Worm (Caenorhabditis elegans): Measurements from ENCODE around the gene C17H12.2.

The C17H12.2 gene

ce11 chrIV:6751213-6751612 is 39.1 kb downstream of the C17H12.2 start:
- no peak for TF ChIP-seq nhr-120 (GFP tag; IDR thresholded peaks at IDR 0.05)
- TF ChIP-seq aptf-2 (GFP tag; conservative IDR thresholded peaks at IDR 0.05): no peak
- TF ChIP-seq ztf-3 (GFP tag; optimal IDR thresholded peaks at IDR 0.05): no peak
- peak; percentile 27 for TF ChIP-seq K12H6.12 (tag; optimal IDR thresholded peaks at IDR 0.05)
- TF ChIP-seq lir-1 (GFP tag; conservative IDR thresholded peaks at IDR 0.05): no peak
- no peak for TF ChIP-seq cebp-1 (GFP tag; IDR thresholded peaks at IDR 0.05)
- peak; percentile 54 for TF ChIP-seq cebp-1 (tag; optimal IDR thresholded peaks at IDR 0.05)
- no peak for TF ChIP-seq pha-4 (tag; optimal IDR thresholded peaks at IDR 0.05)
- no peak for TF ChIP-seq pbrm-1 (GFP tag; IDR thresholded peaks at IDR 0.05)
- TF ChIP-seq xnd-1 (tag; optimal IDR thresholded peaks at IDR 0.05): no peak
- TF ChIP-seq hsf-1 (GFP tag; IDR thresholded peaks at IDR 0.05): peak; percentile 41; the same call in 1 of the 2 replicates
- peak; percentile 60 for TF ChIP-seq somi-1 (GFP tag; optimal IDR thresholded peaks at IDR 0.05)

DNA sequence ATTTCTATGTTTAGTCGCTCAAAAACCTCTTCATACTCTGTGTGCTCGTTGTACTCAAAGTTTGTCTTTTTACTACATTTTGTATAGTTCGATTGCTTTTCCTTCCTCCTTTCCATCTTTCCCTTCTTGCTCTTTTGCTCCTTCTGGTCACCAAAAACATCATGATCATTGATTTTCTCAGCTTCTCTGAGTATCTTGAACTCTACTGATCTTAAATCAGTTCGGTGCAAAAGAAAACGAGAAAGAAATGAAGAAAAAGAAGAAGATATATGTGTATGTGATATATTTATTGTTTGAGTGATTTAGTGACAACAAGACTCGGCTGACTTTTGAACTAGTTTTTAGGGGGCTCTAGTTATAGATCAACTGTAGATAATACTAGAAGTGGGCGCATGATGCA is 40.2 kb downstream of the C17H12.2 start:
- TF ChIP-seq lin-35 (GFP tag; optimal IDR thresholded peaks at IDR 0.05) (no peak), egl-18 (GFP tag; IDR thresholded peaks at IDR 0.05) (no peak), rec-8 (tag; optimal IDR thresholded peaks at IDR 0.05) (no peak), lag-1 (GFP tag; IDR thresholded peaks at IDR 0.05) (no peak), ztf-18 (tag; optimal IDR thresholded peaks at IDR 0.05) (no peak), K11D2.4 (GFP tag; IDR thresholded peaks at IDR 0.05) (no peak), nhr-179 (tag; optimal IDR thresholded peaks at IDR 0.05) (no peak), Y95B8A.8 (GFP tag; IDR thresholded peaks at IDR 0.05) (no peak), attf-6 (GFP tag; IDR thresholded peaks at IDR 0.05) (no peak), lin-26 (GFP tag; IDR thresholded peaks at IDR 0.05) (no peak), D2030.7 (GFP tag; IDR thresholded peaks at IDR 0.05) (no peak), cebp-2 (GFP tag; IDR thresholded peaks at IDR 0.05) (no peak), sdz-38 (tag; optimal IDR thresholded peaks at IDR 0.05) (no peak), F57C9.4 (tag; optimal IDR thresholded peaks at IDR 0.05) (no peak), chd-7 (tag; optimal IDR thresholded peaks at IDR 0.05) (no peak)

DNA sequence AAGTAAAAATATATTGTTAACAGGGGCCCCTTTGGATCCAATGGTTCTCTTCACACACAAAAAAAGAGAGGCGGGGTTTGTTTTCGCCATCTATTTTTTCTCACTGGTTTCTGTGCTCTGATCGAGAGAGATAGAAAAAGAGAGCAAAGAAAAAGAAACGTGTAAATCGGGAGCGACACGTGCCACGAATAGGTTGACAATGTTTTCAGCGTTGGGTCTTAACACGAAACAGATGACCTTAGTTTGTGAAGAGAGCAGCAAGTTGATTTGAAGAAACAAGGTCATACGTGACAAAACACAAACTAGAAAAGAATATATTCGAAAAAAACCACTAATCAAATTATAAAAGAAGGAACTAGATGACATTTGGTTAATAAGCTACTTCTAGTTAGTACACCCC is 41.8 kb downstream of the C17H12.2 start, which contains the start of gene lin-45:
Gene lin-45, minus strand, starts transcription at position 82 of the 400 bp plus-strand sequence.
- no peak for TF ChIP-seq F49E8.2 (tag; optimal IDR thresholded peaks at IDR 0.05; ENCODE audit: insufficient read depth)
- no peak for TF ChIP-seq mcd-1 (GFP tag; IDR thresholded peaks at IDR 0.05)
- TF ChIP-seq F37B4.10 (GFP tag; IDR thresholded peaks at IDR 0.05): no peak
- TF ChIP-seq let-607 (tag; optimal IDR thresholded peaks at IDR 0.05): no peak
- TF ChIP-seq F23B12.7 (tag; optimal IDR thresholded peaks at IDR 0.05; ENCODE audit: insufficient read depth): no peak
- TF ChIP-seq repo-1 (tag; optimal IDR thresholded peaks at IDR 0.05): no peak
- TF ChIP-seq F52B5.7 (tag; optimal IDR thresholded peaks at IDR 0.05): no peak
- TF ChIP-seq lsy-27 (tag; optimal IDR thresholded peaks at IDR 0.05; ENCODE audit: borderline replicate concordance, insufficient read depth): no peak
- no peak for TF ChIP-seq unc-130 (GFP tag; optimal IDR thresholded peaks at IDR 0.05)

DNA sequence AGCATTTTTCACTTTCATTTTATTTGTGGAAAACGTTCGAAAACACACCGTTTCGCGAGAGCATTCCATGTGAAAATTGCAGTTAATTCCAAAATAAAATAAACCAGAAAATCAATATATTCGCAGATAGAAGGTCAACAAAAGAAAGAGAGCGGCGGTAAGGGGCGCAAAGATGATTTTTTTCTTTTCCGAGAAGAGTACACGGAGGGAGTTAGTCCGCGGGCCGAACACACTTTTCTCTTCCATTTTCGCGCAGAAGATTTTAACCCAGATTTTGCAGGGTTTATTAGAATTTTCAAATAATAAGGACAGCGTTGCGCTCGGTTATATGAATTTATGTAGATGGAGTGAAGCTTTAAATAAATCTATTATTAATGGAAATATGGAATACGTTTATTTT is 42.6 kb downstream of the C17H12.2 start:
- TF ChIP-seq madf-6 (GFP tag; IDR thresholded peaks at IDR 0.05) (peak; percentile 39; the same call in 1 of the 2 replicates), Y56A3A.18 (GFP tag; IDR thresholded peaks at IDR 0.05) (no peak), F57C9.4 (tag; optimal IDR thresholded peaks at IDR 0.05) (no peak), mcd-1 (GFP tag; IDR thresholded peaks at IDR 0.05) (0 out of 2 replicates have a peak, but pooled peaks have one; percentile 22), attf-6 (GFP tag; IDR thresholded peaks at IDR 0.05) (no peak), hsf-1 (GFP tag; IDR thresholded peaks at IDR 0.05) (no peak), nfya-2 (GFP tag; IDR thresholded peaks at IDR 0.05) (no peak), bed-2 (GFP tag; IDR thresholded peaks at IDR 0.05) (no peak), hmg-20 (GFP tag; IDR thresholded peaks at IDR 0.05) (no peak), ceh-91 (GFP tag; IDR thresholded peaks at IDR 0.05) (no peak), gei-17 (GFP tag; optimal IDR thresholded peaks at IDR 0.05) (no peak), ceh-58 (GFP tag; IDR thresholded peaks at IDR 0.05) (no peak), repo-1 (tag; optimal IDR thresholded peaks at IDR 0.05) (no peak), Y95B8A.8 (GFP tag; IDR thresholded peaks at IDR 0.05) (no peak), lin-54 (GFP tag; optimal IDR thresholded peaks at IDR 0.05) (no peak), hlh-12 (tag; optimal IDR thresholded peaks at IDR 0.05) (no peak)
